Fruit fly (Drosophila melanogaster) whole organism, embryonic: ENCODE data around the gene nudC.

ENCODE experiments used
- Bgb ChIP-seq: fragments of 200-800 bp; sonication (Bioruptor generic); IDR thresholded peaks from 2 replicates; pipeline ENCODE4 v1.3.6; 2022; ENCODE audit warnings: missing biosample characterization, missing genetic modification characterization; ENCODE audit not compliant: partially characterized antibody
- CG10462 ChIP-seq: fragments of 200-800 bp; sonication (Bioruptor generic); optimal IDR thresholded peaks from 2 replicates; lab custom pipeline; 2016; ENCODE audit warnings: missing biosample characterization, missing genetic modification characterization
- CG11504 ChIP-seq: fragments of 200-800 bp; sonication (Bioruptor generic); optimal IDR thresholded peaks from 3 replicates; lab custom pipeline; 2019; ENCODE audit warnings: missing biosample characterization, mild to moderate bottlenecking, missing genetic modification characterization, moderate library complexity
- CG11695 ChIP-seq: fragments of 200-800 bp; sonication (Bioruptor generic); IDR thresholded peaks from 3 replicates; pipeline ENCODE4 v1.3.6; 2022; ENCODE audit warnings: missing biosample characterization, missing genetic modification characterization
- CG11696 ChIP-seq: fragments of 200-800 bp; sonication (Bioruptor generic); IDR thresholded peaks from 2 replicates; pipeline ENCODE4 v1.3.6; 2022; ENCODE audit warnings: missing biosample characterization, missing genetic modification characterization
- CG12659 ChIP-seq: fragments of 200-800 bp; sonication (Bioruptor generic); optimal IDR thresholded peaks from 3 replicates; lab custom pipeline; 2017; ENCODE audit warnings: mild to moderate bottlenecking, missing biosample characterization, missing genetic modification reagents, missing genetic modification characterization
- CG14014 ChIP-seq: fragments of 200-800 bp; sonication (Bioruptor generic); IDR thresholded peaks from 2 replicates; pipeline ENCODE4 v1.3.6; 2022; ENCODE audit warnings: missing biosample characterization, missing genetic modification characterization
- CG15269 ChIP-seq: fragments of 200-800 bp; sonication (Bioruptor generic); optimal IDR thresholded peaks from 2 replicates; lab custom pipeline; 2018; ENCODE audit warnings: missing biosample characterization, mild to moderate bottlenecking, missing genetic modification characterization, moderate library complexity
- CG15479 ChIP-seq: fragments of 200-800 bp; sonication (Bioruptor generic); optimal IDR thresholded peaks from 3 replicates; lab custom pipeline; 2019; ENCODE audit warnings: missing biosample characterization, mild to moderate bottlenecking, missing genetic modification characterization, moderate library complexity
- CG18476 ChIP-seq: fragments of 200-800 bp; sonication (Bioruptor generic); optimal IDR thresholded peaks from 2 replicates; lab custom pipeline; 2016; ENCODE audit warnings: missing biosample characterization, mild to moderate bottlenecking, missing genetic modification characterization
- CG2712 ChIP-seq: fragments of 200-800 bp; optimal IDR thresholded peaks from 3 replicates; lab custom pipeline; 2019; ENCODE audit warnings: missing biosample characterization, mild to moderate bottlenecking, missing genetic modification characterization, moderate library complexity
- CG2889 ChIP-seq: fragments of 200-800 bp; sonication (Bioruptor generic); IDR thresholded peaks from 3 replicates; pipeline ENCODE4 v1.3.6; 2022; ENCODE audit warnings: missing biosample characterization, missing genetic modification characterization
- CG31441 ChIP-seq: fragments of 200-800 bp; sonication (Bioruptor generic); IDR thresholded peaks from 2 replicates; pipeline ENCODE4 v1.3.6; 2022; ENCODE audit warnings: missing biosample characterization, missing genetic modification characterization
- CG3281 ChIP-seq: fragments of 200-800 bp; sonication (Bioruptor generic); optimal IDR thresholded peaks from 3 replicates; lab custom pipeline; 2017; ENCODE audit warnings: missing biosample characterization, mild to moderate bottlenecking, missing genetic modification characterization
- CG34224 ChIP-seq: fragments of 200-800 bp; sonication (Bioruptor generic); IDR thresholded peaks from 3 replicates; pipeline ENCODE4 v1.3.6; 2022; ENCODE audit warnings: missing biosample characterization, missing genetic modification characterization; ENCODE audit not compliant: partially characterized antibody
- CG7357 ChIP-seq: fragments of 200-800 bp; sonication (Bioruptor generic); IDR thresholded peaks from 3 replicates; pipeline ENCODE4 v1.3.6; 2022; ENCODE audit warnings: missing biosample characterization, missing genetic modification characterization
- CG7372 ChIP-seq: fragments of 200-800 bp; sonication (Bioruptor generic); IDR thresholded peaks from 2 replicates; pipeline ENCODE4 v1.3.6; 2022; ENCODE audit warnings: missing biosample characterization, missing genetic modification characterization
- CG7963 ChIP-seq: fragments of 200-800 bp; sonication (Bioruptor generic); IDR thresholded peaks from 3 replicates; pipeline ENCODE4 v1.3.6; 2022; ENCODE audit warnings: missing biosample characterization, missing genetic modification characterization; ENCODE audit not compliant: partially characterized antibody
- Dek ChIP-seq: fragments of 200-800 bp; sonication (Bioruptor generic); optimal IDR thresholded peaks from 3 replicates; lab custom pipeline; 2019; ENCODE audit warnings: missing biosample characterization, mild to moderate bottlenecking, missing genetic modification characterization, moderate library complexity
- Dip3 ChIP-seq: fragments of 200-800 bp; sonication (Bioruptor generic); optimal IDR thresholded peaks from 3 replicates; lab custom pipeline; 2016; ENCODE audit warnings: missing biosample characterization, missing genetic modification characterization
- ERR ChIP-seq: fragments of 200-800 bp; sonication (Bioruptor generic); optimal IDR thresholded peaks from 2 replicates; lab custom pipeline; 2016; ENCODE audit warnings: missing biosample characterization, missing genetic modification characterization
- Fer2 ChIP-seq: fragments of 200-800 bp; sonication (Bioruptor generic); optimal IDR thresholded peaks from 2 replicates; lab custom pipeline; 2018; ENCODE audit warnings: missing biosample characterization, mild to moderate bottlenecking, missing genetic modification characterization, moderate library complexity
- Gug ChIP-seq: fragments of 200-800 bp; sonication (Bioruptor generic); IDR thresholded peaks from 4 replicates; pipeline ENCODE4 v1.3.6; 2022; ENCODE audit warnings: missing biosample characterization, missing genetic modification characterization
- Meics ChIP-seq: fragments of 200-800 bp; sonication (Bioruptor generic); optimal IDR thresholded peaks from 2 replicates; lab custom pipeline; 2017; ENCODE audit warnings: missing biosample characterization, mild to moderate bottlenecking, missing genetic modification characterization
- Mes4 ChIP-seq: fragments of 200-800 bp; sonication (Bioruptor generic); optimal IDR thresholded peaks from 2 replicates; lab custom pipeline; 2016; ENCODE audit warnings: missing biosample characterization, missing genetic modification characterization
- Mrtf ChIP-seq: fragments of 200-800 bp; sonication (Bioruptor generic); IDR thresholded peaks from 3 replicates; pipeline ENCODE4 v1.3.6; 2022; ENCODE audit warnings: missing biosample characterization, missing genetic modification characterization
- NfI ChIP-seq: fragments of 200-800 bp; sonication (Bioruptor generic); optimal IDR thresholded peaks from 3 replicates; lab custom pipeline; 2018; ENCODE audit warnings: missing biosample characterization, mild to moderate bottlenecking, missing genetic modification characterization, moderate library complexity
- Sry-δ ChIP-seq: fragments of 200-800 bp; sonication (Bioruptor generic); optimal IDR thresholded peaks from 2 replicates; lab custom pipeline; 2016; ENCODE audit warnings: missing biosample characterization, missing genetic modification characterization
- Stat92E ChIP-seq, 3 experiments: fragments of >200 bp in 2 of 3; fragments of 200-800 bp in 1 of 3; sonication (Bioruptor generic) in 1 of 3; optimal IDR thresholded peaks; 2 replicates each; lab custom pipeline; 2017 to 2019; ENCODE audit warnings: missing biosample characterization in 3 of 3, missing genetic modification characterization in 3 of 3, mild to moderate bottlenecking in 1 of 3, moderate library complexity in 1 of 3
- TFAM ChIP-seq: fragments of 200-800 bp; sonication (Bioruptor generic); optimal IDR thresholded peaks from 2 replicates; lab custom pipeline; 2017; ENCODE audit warnings: missing biosample characterization, missing genetic modification characterization, inconsistent platforms
- Xrp1 ChIP-seq: fragments of 200-800 bp; sonication (Bioruptor generic); IDR thresholded peaks from 2 replicates; pipeline ENCODE4 v1.3.6; 2022; ENCODE audit warnings: missing biosample characterization, missing genetic modification characterization
- br ChIP-seq: fragments of >200 bp; optimal IDR thresholded peaks from 2 replicates; lab custom pipeline; 2017
- chm ChIP-seq: fragments of 200-800 bp; sonication (Bioruptor generic); IDR thresholded peaks from 2 replicates; pipeline ENCODE4 v1.3.6; 2022; ENCODE audit warnings: missing biosample characterization, missing genetic modification characterization
- danr ChIP-seq: fragments of 200-800 bp; sonication (Bioruptor generic); IDR thresholded peaks from 2 replicates; pipeline ENCODE4 v1.3.6; 2022; ENCODE audit warnings: missing biosample characterization, missing genetic modification characterization
- dati ChIP-seq: fragments of 200-800 bp; sonication (Bioruptor generic); IDR thresholded peaks from 2 replicates; pipeline ENCODE4 v1.3.6; 2022; ENCODE audit warnings: missing biosample characterization, missing genetic modification characterization
- dpn ChIP-seq, 2 experiments: fragments of 200-800 bp; sonication (Bioruptor generic); optimal IDR thresholded peaks; 3 replicates each; lab custom pipeline; 2016; ENCODE audit warnings: missing biosample characterization in 2 of 2, missing genetic modification characterization in 2 of 2
- esg ChIP-seq: fragments of 200-800 bp; sonication (Bioruptor generic); conservative IDR thresholded peaks from 2 replicates; pipeline ENCODE4 v1.3.6; 2022; ENCODE audit warnings: missing biosample characterization, missing genetic modification characterization
- ewg ChIP-seq: fragments of 200-800 bp; sonication (Bioruptor generic); optimal IDR thresholded peaks from 3 replicates; lab custom pipeline; 2017; ENCODE audit warnings: mild to moderate bottlenecking, missing biosample characterization, missing genetic modification reagents, missing genetic modification characterization
- fu2 ChIP-seq: fragments of 200-800 bp; sonication (Bioruptor generic); optimal IDR thresholded peaks from 2 replicates; lab custom pipeline; 2016; ENCODE audit warnings: missing biosample characterization, missing genetic modification characterization
- gem ChIP-seq: fragments of 200-800 bp; sonication (Bioruptor generic); optimal IDR thresholded peaks from 2 replicates; lab custom pipeline; 2019; ENCODE audit warnings: missing biosample characterization, mild to moderate bottlenecking, missing genetic modification characterization, moderate library complexity
- her ChIP-seq: fragments of 200-800 bp; sonication (Bioruptor generic); optimal IDR thresholded peaks from 2 replicates; lab custom pipeline; 2016; ENCODE audit warnings: missing biosample characterization, missing genetic modification characterization
- klu ChIP-seq: fragments of 200-800 bp; sonication (Bioruptor generic); IDR thresholded peaks from 2 replicates; pipeline ENCODE4 v1.3.6; 2022; ENCODE audit warnings: missing biosample characterization, missing genetic modification characterization
- nom ChIP-seq: fragments of 200-800 bp; sonication (Bioruptor generic); optimal IDR thresholded peaks from 2 replicates; lab custom pipeline; 2017; ENCODE audit warnings: missing biosample characterization, missing genetic modification characterization, mild to moderate bottlenecking, moderate library complexity, missing genetic modification reagents
- pita ChIP-seq: fragments of 200-800 bp; sonication (Bioruptor generic); optimal IDR thresholded peaks from 2 replicates; lab custom pipeline; 2017; ENCODE audit warnings: missing biosample characterization, mild to moderate bottlenecking, missing genetic modification characterization
- sens ChIP-seq: fragments of 200-800 bp; sonication (Bioruptor generic); peaks from one replicate; lab custom pipeline; 2016; ENCODE audit warnings: missing biosample characterization, missing genetic modification characterization
- so ChIP-seq: fragments of 200-800 bp; sonication (Bioruptor generic); IDR thresholded peaks from 3 replicates; pipeline ENCODE4 v1.3.6; 2022; ENCODE audit warnings: missing biosample characterization, missing genetic modification characterization
- trh ChIP-seq: fragments of 200-800 bp; sonication (Bioruptor generic); optimal IDR thresholded peaks from 2 replicates; lab custom pipeline; 2016; ENCODE audit warnings: missing biosample characterization, missing genetic modification characterization
- z ChIP-seq: fragments of 200-800 bp; sonication (Bioruptor generic); IDR thresholded peaks from 3 replicates; pipeline ENCODE4 v1.3.6; 2022; ENCODE audit warnings: missing biosample characterization, missing genetic modification characterization
- zen ChIP-seq: fragments of 200-800 bp; sonication (Bioruptor generic); optimal IDR thresholded peaks from 3 replicates; lab custom pipeline; 2018; ENCODE audit warnings: missing biosample characterization, mild to moderate bottlenecking, missing genetic modification characterization, moderate library complexity

The nudC gene

dm6 chr3L:16801499-16802452 is 3.0 kb upstream of the nudC start (continued):
- no peak for TF ChIP-seq Sry-δ (GFP tag; lab: Kevin White, UChicago)
- TF ChIP-seq fu2 (GFP tag; lab: Kevin White, UChicago): no peak
- TF ChIP-seq Bgb (GFP tag; lab: Robert Waterston, UW): no peak
- TF ChIP-seq CG31441 (GFP tag; lab: Robert Waterston, UW): peak; percentile 76
- TF ChIP-seq CG11696 (GFP tag; lab: Robert Waterston, UW): no peak
- TF ChIP-seq Dek (tag; lab: Kevin White, UChicago): no peak
- peak; percentile 73 for TF ChIP-seq CG11695 (GFP tag; lab: Robert Waterston, UW)
- no peak for TF ChIP-seq Fer2
- no peak for TF ChIP-seq CG15479 (GFP tag; lab: Kevin White, UChicago)
- TF ChIP-seq CG18476 (GFP tag; lab: Kevin White, UChicago): peak; percentile 52
- TF ChIP-seq Mes4 (GFP tag; lab: Kevin White, UChicago): no peak
- no peak for TF ChIP-seq Gug (GFP tag; lab: Robert Waterston, UW)
- TF ChIP-seq dpn (GFP tag; optimal IDR thresholded peaks at IDR 0.05; lab: Kevin White, UChicago): peak in 1 of 2 experiments; percentile 55
- no peak for TF ChIP-seq CG34224 (GFP tag; lab: Robert Waterston, UW)
- TF ChIP-seq CG2712 (tag; lab: Kevin White, UChicago): peak; percentile 73
- peak; percentile 87 for TF ChIP-seq nom
- no peak; the same call in 1 of the 2 replicates for TF ChIP-seq CG7372 (GFP tag; lab: Robert Waterston, UW)
- peak; percentile 15 for TF ChIP-seq ewg (GFP tag; lab: Kevin White, UChicago)
- TF ChIP-seq so: peak; percentile 14; the same call in 1 of the 3 replicates
- no peak for TF ChIP-seq ERR (GFP tag; lab: Kevin White, UChicago)
- TF ChIP-seq gem (tag; lab: Kevin White, UChicago): peak; percentile 76
- peak; percentile 25 for TF ChIP-seq CG15269 (tag; lab: Kevin White, UChicago)
- no peak for TF ChIP-seq CG2889
- TF ChIP-seq CG12659: peak; percentile 56
- TF ChIP-seq CG7357: no peak
- peak; percentile 54 for TF ChIP-seq zen (tag; lab: Kevin White, UChicago)
- TF ChIP-seq TFAM (GFP tag; lab: Kevin White, UChicago): no peak
- no peak for TF ChIP-seq z (GFP tag; lab: Robert Waterston, UW)
- no peak for TF ChIP-seq br
- TF ChIP-seq CG3281 (GFP tag; lab: Kevin White, UChicago): peak; percentile 52
- TF ChIP-seq her (GFP tag; lab: Kevin White, UChicago): no peak
- peak; percentile 70 for TF ChIP-seq CG11504 (tag; lab: Kevin White, UChicago)
- no peak for TF ChIP-seq CG10462
- no peak for TF ChIP-seq Mrtf (GFP tag; lab: Robert Waterston, UW)
- peak; percentile 56 for TF ChIP-seq Meics (GFP tag; lab: Kevin White, UChicago)
- no peak for TF ChIP-seq trh
- TF ChIP-seq CG14014 (GFP tag; lab: Robert Waterston, UW): 0 out of 2 replicates have a peak, but pooled peaks have one; percentile 42
- TF ChIP-seq CG7963 (GFP tag; lab: Robert Waterston, UW): no peak
- TF ChIP-seq danr (GFP tag; lab: Robert Waterston, UW): no peak
- no peak; the same call in 1 of the 2 replicates for TF ChIP-seq chm (GFP tag; lab: Robert Waterston, UW)
- peak; percentile 11 for TF ChIP-seq NfI (GFP tag; lab: Kevin White, UChicago)
- peak; percentile 92 for TF ChIP-seq sens
- TF ChIP-seq esg: no peak
- TF ChIP-seq Xrp1 (GFP tag; lab: Robert Waterston, UW): peak; percentile 84
- TF ChIP-seq Dip3 (GFP tag; lab: Kevin White, UChicago): peak; percentile 68
- no peak for TF ChIP-seq Stat92E (GFP tag; optimal IDR thresholded peaks at IDR 0.05; lab: Kevin White, UChicago)
- TF ChIP-seq klu: no peak
- TF ChIP-seq pita (GFP tag; lab: Kevin White, UChicago): no peak
- no peak for TF ChIP-seq dati (GFP tag; lab: Robert Waterston, UW)
